Fruit fly (Drosophila melanogaster) Kc167 (cell line): Measurements from ENCODE around the gene Rab35.
"Not testable (repeated sequence)": the region's sequence is repeated elsewhere in the genome, so short reads cannot be mapped to it uniquely, and the experiment has no call there.

Experiments used
- Myc ChIP-seq: fragments of >200 bp; optimal IDR thresholded peaks from 2 replicates; lab custom pipeline; 2017; ENCODE audit warnings: missing external identifiers
- Sin3A ChIP-seq: fragments of >200 bp; optimal IDR thresholded peaks from 2 replicates; lab custom pipeline; 2018; ENCODE audit warnings: missing external identifiers
- h ChIP-seq: fragments of >200 bp; optimal IDR thresholded peaks from 3 replicates; lab custom pipeline; 2018; ENCODE audit warnings: missing external identifiers
- insv ChIP-seq: fragments of >200 bp; optimal IDR thresholded peaks from 3 replicates; lab custom pipeline; 2018; ENCODE audit warnings: missing external identifiers
- psq ChIP-seq: fragments of >200 bp; optimal IDR thresholded peaks from 2 replicates; lab custom pipeline; 2017; ENCODE audit warnings: missing external identifiers
- ttk ChIP-seq: sonication (Bioruptor generic); optimal IDR thresholded peaks from 2 replicates; lab custom pipeline; 2017; ENCODE audit warnings: missing external identifiers

Gene Rab35

DNA sequence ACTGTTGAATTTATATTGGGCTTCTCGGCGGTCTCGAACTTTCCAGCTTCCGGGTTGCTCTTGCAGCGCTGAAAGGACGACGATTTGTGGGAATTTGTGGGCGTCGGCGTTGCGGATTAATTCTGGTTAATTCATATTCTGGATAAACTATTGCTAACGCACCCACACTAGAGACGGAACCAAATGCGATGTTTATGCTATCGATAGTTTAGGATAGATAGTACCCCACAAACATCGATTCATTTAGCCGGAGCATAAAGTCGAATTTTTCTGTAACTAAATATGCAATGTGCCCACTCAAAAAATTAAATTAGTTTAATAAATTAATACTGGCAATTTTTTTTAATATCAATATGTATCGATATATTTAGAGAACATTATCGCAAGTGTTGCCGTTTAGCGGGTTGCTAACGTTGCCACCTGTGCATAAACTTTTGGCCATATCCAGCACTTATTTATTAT is at the start of gene Rab35:
TSS of gene Rab35 (minus strand) at position 194 of the 462 bp plus-strand sequence.
- TF ChIP-seq ttk (lab: Kevin White, UChicago) (no peak), insv (lab: Kevin White, UChicago) (no peak), Myc (lab: Kevin White, UChicago) (no peak), psq (lab: Kevin White, UChicago) (no peak), Sin3A (lab: Kevin White, UChicago) (no peak), h (lab: Kevin White, UChicago) (no peak)

DNA sequence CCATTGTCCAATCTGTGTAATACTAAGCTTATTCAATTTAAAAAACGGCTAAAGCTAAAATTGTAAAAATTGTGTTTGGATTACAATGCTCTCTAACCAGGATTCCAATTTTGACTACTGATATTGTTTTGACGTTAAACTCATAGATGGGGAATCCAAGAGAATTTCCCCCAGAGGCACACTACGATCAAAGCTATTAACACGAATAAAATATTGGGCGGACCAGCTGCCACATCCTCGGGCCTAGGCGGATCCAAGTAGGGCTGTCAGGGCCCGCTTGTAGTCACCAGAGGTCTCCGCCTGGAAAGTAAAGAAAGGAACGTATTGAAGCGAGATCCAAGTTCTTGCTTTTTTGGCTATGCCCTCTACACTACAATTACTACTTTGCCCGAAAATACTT is 42.2 kb upstream of the Rab35 start, which contains the start of gene SdicA:
TSS of gene SdicA (minus strand) at position 101 of the 400 bp plus-strand sequence.
- TF ChIP-seq ttk, insv, h (lab: Kevin White, UChicago): not testable (repeated sequence)

DNA sequence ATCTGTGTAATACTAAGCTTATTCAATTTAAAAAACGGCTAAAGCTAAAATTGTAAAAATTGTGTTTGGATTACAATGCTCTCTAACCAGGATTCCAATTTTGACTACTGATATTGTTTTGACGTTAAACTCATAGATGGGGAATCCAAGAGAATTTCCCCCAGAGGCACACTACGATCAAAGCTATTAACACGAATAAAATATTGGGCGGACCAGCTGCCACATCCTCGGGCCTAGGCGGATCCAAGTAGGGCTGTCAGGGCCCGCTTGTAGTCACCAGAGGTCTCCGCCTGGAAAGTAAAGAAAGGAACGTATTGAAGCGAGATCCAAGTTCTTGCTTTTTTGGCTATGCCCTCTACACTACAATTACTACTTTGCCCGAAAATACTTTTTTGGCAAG is 34.5 kb upstream of the Rab35 start, which contains the start of gene Sdic3:
TSS of gene Sdic3 (minus strand) at position 101 of the 400 bp plus-strand sequence.
- TF ChIP-seq Myc, Sin3A, psq (lab: Kevin White, UChicago): not testable (repeated sequence)

DNA sequence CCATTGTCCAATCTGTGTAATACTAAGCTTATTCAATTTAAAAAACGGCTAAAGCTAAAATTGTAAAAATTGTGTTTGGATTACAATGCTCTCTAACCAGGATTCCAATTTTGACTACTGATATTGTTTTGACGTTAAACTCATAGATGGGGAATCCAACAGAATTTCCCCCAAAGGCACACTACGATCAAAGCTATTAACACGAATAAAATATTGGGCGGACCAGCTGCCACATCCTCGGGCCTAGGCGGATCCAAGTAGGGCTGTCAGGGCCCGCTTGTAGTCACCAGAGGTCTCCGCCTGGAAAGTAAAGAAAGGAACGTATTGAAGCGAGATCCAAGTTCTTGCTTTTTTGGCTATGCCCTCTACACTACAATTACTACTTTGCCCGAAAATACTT is 26.7 kb upstream of the Rab35 start, which contains the start of gene Sdic2:
TSS of gene Sdic2 (minus strand) at position 101 of the 400 bp plus-strand sequence.
- not testable (repeated sequence) for TF ChIP-seq h, ttk, Sin3A (lab: Kevin White, UChicago)

DNA sequence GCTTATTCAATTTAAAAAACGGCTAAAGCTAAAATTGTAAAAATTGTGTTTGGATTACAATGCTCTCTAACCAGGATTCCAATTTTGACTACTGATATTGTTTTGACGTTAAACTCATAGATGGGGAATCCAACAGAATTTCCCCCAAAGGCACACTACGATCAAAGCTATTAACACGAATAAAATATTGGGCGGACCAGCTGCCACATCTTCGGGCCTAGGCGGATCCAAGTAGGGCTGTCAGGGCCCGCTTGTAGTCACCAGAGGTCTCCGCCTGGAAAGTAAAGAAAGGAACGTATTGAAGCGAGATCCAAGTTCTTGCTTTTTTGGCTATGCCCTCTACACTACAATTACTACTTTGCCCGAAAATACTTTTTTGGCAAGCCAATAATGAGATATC is 18.9 kb upstream of the Rab35 start, which contains the start of gene Sdic1:
TSS of gene Sdic1 (minus strand) at position 101 of the 400 bp plus-strand sequence.
- TF ChIP-seq ttk, Myc, h (lab: Kevin White, UChicago): not testable (repeated sequence)

DNA sequence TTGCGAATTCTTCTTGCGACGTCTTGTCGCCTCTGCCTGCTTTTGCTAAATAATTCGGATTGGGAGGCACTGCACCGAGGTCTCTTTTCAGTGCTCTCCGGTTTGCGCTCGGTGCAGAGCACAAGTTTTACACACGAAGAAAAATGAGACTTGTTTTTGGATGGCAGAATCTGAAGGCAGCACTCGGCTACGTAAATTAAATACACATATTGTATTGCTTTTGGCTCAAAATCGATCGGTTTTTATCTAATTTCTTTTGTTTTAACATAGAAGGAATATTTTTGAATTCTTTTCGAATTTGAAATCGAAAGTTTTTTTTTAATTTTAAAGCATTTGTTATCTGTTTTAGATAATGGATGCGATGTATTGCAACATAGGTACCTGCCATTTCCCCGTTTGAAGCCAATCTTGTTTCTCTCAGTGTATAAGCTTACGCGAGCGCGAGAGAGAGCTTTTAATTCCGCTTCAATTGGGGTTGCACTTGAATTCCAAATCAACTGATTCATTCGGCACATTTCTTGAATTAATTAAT is 13.9 kb upstream of the Rab35 start, which contains the start of gene AnxB10:
TSS of gene AnxB10 (minus strand) at position 51 of the 532 bp plus-strand sequence.
- no peak for TF ChIP-seq insv (lab: Kevin White, UChicago)
- TF ChIP-seq Myc (lab: Kevin White, UChicago), result no peak
- TF ChIP-seq psq (lab: Kevin White, UChicago), result no peak
- TF ChIP-seq Sin3A (lab: Kevin White, UChicago), result no peak
- TF ChIP-seq ttk (lab: Kevin White, UChicago), result no peak
- TF ChIP-seq h (lab: Kevin White, UChicago), result no peak

DNA sequence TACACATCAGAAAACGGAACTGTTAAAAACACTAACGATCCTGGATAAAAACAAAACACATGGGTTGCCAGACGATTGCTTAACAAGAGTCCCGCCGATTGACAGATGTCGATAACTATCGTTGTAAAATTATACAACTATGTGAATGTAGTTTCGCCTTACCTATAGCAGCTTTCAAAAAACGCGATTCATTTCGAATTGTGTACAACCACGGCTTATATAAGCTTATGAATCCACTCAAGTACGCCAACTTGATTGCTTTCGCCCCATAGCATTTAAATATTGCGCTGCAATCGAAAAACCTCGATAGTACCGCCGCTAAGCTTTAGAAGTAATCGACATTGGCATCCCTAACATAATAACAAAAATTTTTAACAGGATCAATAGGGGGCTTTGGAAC is 10.2 kb upstream of the Rab35 start, which contains the start of the genes CG9581 and CG9578:
TSS of gene CG9581 (minus strand) at position 84 of the 400 bp plus-strand sequence.
TSS of gene CG9578 (plus strand) at position 325 of the 400 bp plus-strand sequence.
- TF ChIP-seq Myc (lab: Kevin White, UChicago) (no peak), h (lab: Kevin White, UChicago) (no peak), ttk (lab: Kevin White, UChicago) (no peak)

DNA sequence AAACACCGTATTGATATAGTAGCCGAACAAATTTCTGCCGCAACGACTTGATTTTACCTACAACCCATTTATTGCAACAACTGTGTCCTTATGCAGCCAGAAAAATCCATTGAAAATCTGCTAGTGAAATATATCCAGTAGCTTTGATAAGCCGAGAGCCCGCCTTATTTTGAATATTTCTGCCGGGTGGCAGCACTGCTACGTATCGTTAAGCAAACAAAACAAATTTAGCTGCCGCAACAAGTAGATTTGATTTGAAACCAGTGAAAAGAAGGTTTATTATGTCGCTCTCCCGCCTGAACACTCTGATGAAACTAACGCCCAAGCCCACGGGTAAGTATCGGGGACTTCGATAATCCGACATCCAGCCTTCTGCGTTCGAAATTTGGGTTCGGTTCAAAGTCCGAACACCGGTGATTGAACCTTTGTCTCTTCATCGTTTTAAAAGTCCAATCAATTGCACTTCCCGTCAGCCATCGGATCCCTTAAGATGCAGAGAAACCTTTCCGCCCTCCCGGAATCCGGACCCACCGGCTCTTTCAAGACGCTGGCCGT is 6.9 kb upstream of the Rab35 start, which contains the start of gene CG9577:
TSS of gene CG9577 (plus strand) at position 190 of the 555 bp plus-strand sequence.
- TF ChIP-seq insv (lab: Kevin White, UChicago) (no peak), Myc (lab: Kevin White, UChicago) (no peak), Sin3A (lab: Kevin White, UChicago) (no peak), psq (lab: Kevin White, UChicago) (no peak), h (lab: Kevin White, UChicago) (no peak), ttk (lab: Kevin White, UChicago) (no peak)

DNA sequence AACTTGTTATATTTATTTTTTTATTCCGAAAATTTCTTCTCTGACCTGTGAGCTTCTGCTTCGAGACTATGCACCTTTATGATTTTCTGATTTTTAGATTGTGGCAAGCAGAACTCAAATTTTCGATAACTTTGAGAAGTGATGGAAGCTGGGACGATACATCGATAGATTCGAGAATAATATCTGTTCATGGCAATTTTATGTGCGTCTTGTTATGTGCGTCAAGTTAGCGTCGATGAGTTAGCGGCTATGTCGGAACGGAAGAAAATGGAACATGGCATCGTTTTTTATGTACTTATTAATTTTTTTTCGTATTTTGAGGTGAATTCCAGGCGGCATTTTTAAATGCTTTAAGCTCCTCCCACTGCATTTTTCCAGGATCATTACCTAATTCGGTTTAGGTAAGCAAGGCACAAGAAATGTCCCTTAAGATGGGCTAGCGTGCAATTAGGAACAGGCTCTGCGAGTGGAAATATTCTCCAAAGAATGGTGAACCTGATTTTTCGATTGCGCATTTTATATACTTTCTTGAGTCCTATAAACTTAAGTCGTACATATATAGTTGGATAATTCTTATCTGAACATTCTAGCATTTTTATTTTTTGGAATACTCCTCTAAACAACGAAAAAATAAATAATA is 6.2 kb upstream of the Rab35 start, which contains the start of gene Phf7:
TSS of gene Phf7 (minus strand) at position 58 of the 640 bp plus-strand sequence.
- TF ChIP-seq ttk (lab: Kevin White, UChicago), result no peak
- TF ChIP-seq h (lab: Kevin White, UChicago), result no peak
- no peak for TF ChIP-seq Sin3A (lab: Kevin White, UChicago)
- no peak for TF ChIP-seq psq (lab: Kevin White, UChicago)
- TF ChIP-seq insv (lab: Kevin White, UChicago), result no peak
- no peak for TF ChIP-seq Myc (lab: Kevin White, UChicago)

DNA sequence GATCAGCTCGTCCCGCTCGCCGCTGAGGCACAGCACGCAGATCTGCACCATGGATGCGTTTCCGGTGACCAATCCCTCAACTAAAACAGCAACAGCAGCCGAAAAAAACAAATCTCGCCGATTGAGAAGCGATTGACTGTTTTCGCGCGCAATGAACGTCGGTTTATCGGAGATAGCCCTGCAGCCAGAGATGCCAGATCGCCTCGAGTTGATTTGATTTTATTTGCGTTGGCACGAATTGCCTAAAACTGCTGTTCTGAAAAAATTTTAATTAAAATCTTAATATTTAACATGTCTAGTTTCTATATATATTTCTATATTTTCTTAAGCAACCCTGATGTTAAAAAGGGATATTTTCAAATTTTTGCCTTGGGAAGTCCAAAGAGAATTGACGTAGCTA is 2.9 kb upstream of the Rab35 start:
- TF ChIP-seq ttk (lab: Kevin White, UChicago), result no peak
- no peak for TF ChIP-seq insv (lab: Kevin White, UChicago)
- no peak for TF ChIP-seq Sin3A (lab: Kevin White, UChicago)
- no peak for TF ChIP-seq Myc (lab: Kevin White, UChicago)
- no peak for TF ChIP-seq h (lab: Kevin White, UChicago)
- no peak for TF ChIP-seq psq (lab: Kevin White, UChicago)

DNA sequence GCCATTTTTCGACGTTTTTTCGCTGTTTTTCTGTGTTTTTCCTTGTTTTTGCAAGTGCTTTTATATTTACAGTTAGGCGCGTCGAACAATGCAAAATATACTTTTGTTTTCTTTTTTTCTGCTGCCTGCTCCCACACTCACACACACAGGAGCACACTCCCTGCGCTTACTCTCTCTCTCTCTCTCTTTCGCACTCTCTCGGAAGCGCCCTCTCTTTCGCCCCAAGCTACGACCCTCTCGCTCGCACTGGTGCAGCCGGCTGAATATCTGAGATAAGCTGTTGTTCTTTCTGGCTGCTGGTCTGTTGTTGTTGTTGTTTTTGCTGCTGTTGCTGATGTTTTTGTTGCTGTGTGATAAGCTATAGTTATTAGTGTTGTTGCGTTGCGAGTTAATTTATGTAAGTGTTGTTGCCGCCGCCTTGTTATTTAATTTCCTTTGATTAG is 708 bp downstream of the Rab35 start:
- no peak for TF ChIP-seq h (lab: Kevin White, UChicago)
- TF ChIP-seq psq (lab: Kevin White, UChicago), result no peak
- no peak for TF ChIP-seq Myc (lab: Kevin White, UChicago)
- no peak for TF ChIP-seq insv (lab: Kevin White, UChicago)
- no peak for TF ChIP-seq Sin3A (lab: Kevin White, UChicago)
- no peak for TF ChIP-seq ttk (lab: Kevin White, UChicago)
